Worm (Caenorhabditis elegans): ENCODE results near the gene ZK757.10.

DNA sequence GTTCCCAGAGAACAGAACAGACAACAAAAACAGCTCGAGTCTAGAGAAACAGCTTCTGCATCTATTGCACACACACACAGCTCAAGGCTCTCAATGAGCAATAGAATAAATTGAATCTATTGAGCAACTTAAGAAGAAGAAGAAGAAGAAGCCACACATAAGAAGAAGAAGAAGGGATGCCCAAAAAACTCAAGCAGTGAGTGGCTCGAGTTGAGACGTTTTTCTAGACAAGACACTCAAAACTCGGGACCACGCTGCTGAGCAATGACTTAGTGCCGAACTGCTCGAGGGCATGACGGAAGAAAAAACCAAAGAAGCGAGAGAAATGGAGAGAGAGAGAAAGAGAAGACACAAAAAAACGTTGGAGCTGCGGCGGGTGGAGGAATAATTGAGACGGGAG is 28.3 kb downstream of the ZK757.10 start:
- TF ChIP-seq lir-3 (tag; optimal IDR thresholded peaks at IDR 0.05; ENCODE audit: poor library complexity): no peak
- TF ChIP-seq unc-130 (tag; optimal IDR thresholded peaks at IDR 0.05): no peak
- TF ChIP-seq sox-4 (tag; optimal IDR thresholded peaks at IDR 0.05): no peak
- TF ChIP-seq blmp-1 (tag; optimal IDR thresholded peaks at IDR 0.05): no peak
- TF ChIP-seq nhr-20 (tag; optimal IDR thresholded peaks at IDR 0.05): no peak
- TF ChIP-seq nhr-47 (tag; optimal IDR thresholded peaks at IDR 0.05): no peak
- no peak for TF ChIP-seq lin-13 (GFP tag; optimal IDR thresholded peaks at IDR 0.05)
- no peak for TF ChIP-seq pqm-1 (tag; optimal IDR thresholded peaks at IDR 0.05)
- no peak for TF ChIP-seq snpc-4 (tag; optimal IDR thresholded peaks at IDR 0.05)
